Worm (Caenorhabditis elegans) whole organism, late embryonic: ENCODE data around the gene ncs-6.

Experiments used
- C08G9.2 ChIP-seq: sonication (generic microtip); optimal IDR thresholded peaks from 2 replicates; lab custom pipeline; 2016; ENCODE audit warnings: mild to moderate bottlenecking, missing genetic modification characterization, moderate library complexity, missing compliant biosample characterization
- K02D7.2 ChIP-seq: sonication (generic microtip); optimal IDR thresholded peaks from 2 replicates; lab custom pipeline; 2017; ENCODE audit warnings: mild to moderate bottlenecking, missing genetic modification characterization, missing compliant biosample characterization
- K09A11.1 ChIP-seq: sonication (generic microtip); optimal IDR thresholded peaks from 2 replicates; lab custom pipeline; 2017; ENCODE audit warnings: antibody characterized with exemption, mild to moderate bottlenecking, missing genetic modification characterization, missing compliant biosample characterization; ENCODE audit not compliant: insufficient read depth
- ama-1 ChIP-seq: fragments of 150-350 bp; optimal IDR thresholded peaks from 2 replicates; lab custom pipeline; 2014
- ceh-14 ChIP-seq: sonication (generic microtip); optimal IDR thresholded peaks from 2 replicates; lab custom pipeline; 2016; ENCODE audit warnings: missing genotype, missing genetic modification characterization, missing compliant biosample characterization
- ceh-18 ChIP-seq: sonication (generic microtip); optimal IDR thresholded peaks from 2 replicates; lab custom pipeline; 2016; ENCODE audit warnings: missing genetic modification characterization, missing compliant biosample characterization
- ceh-24 ChIP-seq: sonication (generic microtip); optimal IDR thresholded peaks from 2 replicates; lab custom pipeline; 2016; ENCODE audit warnings: mild to moderate bottlenecking, missing genetic modification characterization, missing compliant biosample characterization
- ceh-30 ChIP-seq: fragments of 150-350 bp; optimal IDR thresholded peaks from 2 replicates; lab custom pipeline; 2014; ENCODE audit warnings: missing biosample characterization, missing genetic modification characterization
- ceh-31 ChIP-seq: sonication (generic microtip); optimal IDR thresholded peaks from 2 replicates; lab custom pipeline; 2016; ENCODE audit warnings: missing genetic modification characterization, missing compliant biosample characterization
- ceh-34 ChIP-seq: sonication (generic microtip); optimal IDR thresholded peaks from 2 replicates; lab custom pipeline; 2016; ENCODE audit warnings: mild to moderate bottlenecking, missing genetic modification characterization, missing compliant biosample characterization
- ceh-48 ChIP-seq: sonication (generic microtip); optimal IDR thresholded peaks from 2 replicates; lab custom pipeline; 2016; ENCODE audit warnings: missing genetic modification characterization, inconsistent platforms, missing compliant biosample characterization
- ceh-9 ChIP-seq: sonication (generic microtip); optimal IDR thresholded peaks from 2 replicates; lab custom pipeline; 2016; ENCODE audit warnings: mild to moderate bottlenecking, missing genetic modification characterization, inconsistent platforms, missing compliant biosample characterization
- dmd-4 ChIP-seq: sonication (generic microtip); optimal IDR thresholded peaks from 2 replicates; lab custom pipeline; 2016; ENCODE audit warnings: borderline replicate concordance, missing genetic modification characterization, missing compliant biosample characterization
- dve-1 ChIP-seq: sonication (generic microtip); optimal IDR thresholded peaks from 2 replicates; lab custom pipeline; 2017; ENCODE audit warnings: antibody characterized with exemption, mild to moderate bottlenecking, missing genetic modification characterization, missing compliant biosample characterization
- elt-2 ChIP-seq: sonication (generic microtip); optimal IDR thresholded peaks from 2 replicates; lab custom pipeline; 2016; ENCODE audit warnings: missing genetic modification reagents, missing genetic modification characterization, missing compliant biosample characterization
- elt-4 ChIP-seq: sonication (generic microtip); optimal IDR thresholded peaks from 2 replicates; lab custom pipeline; 2016; ENCODE audit warnings: missing genetic modification characterization, missing compliant biosample characterization
- ets-4 ChIP-seq: sonication (generic microtip); optimal IDR thresholded peaks from 2 replicates; lab custom pipeline; 2016; ENCODE audit warnings: missing genetic modification characterization, missing compliant biosample characterization
- eyg-1 ChIP-seq: sonication (generic microtip); optimal IDR thresholded peaks from 2 replicates; lab custom pipeline; 2016; ENCODE audit warnings: missing genotype, missing genetic modification characterization, missing compliant biosample characterization
- fax-1 ChIP-seq: sonication (generic microtip); optimal IDR thresholded peaks from 2 replicates; lab custom pipeline; 2016; ENCODE audit warnings: missing genotype, missing genetic modification characterization, missing compliant biosample characterization
- fkh-6 ChIP-seq: sonication (generic microtip); optimal IDR thresholded peaks from 2 replicates; lab custom pipeline; 2016; ENCODE audit warnings: missing genetic modification characterization, missing compliant biosample characterization
- gmeb-2 ChIP-seq: sonication (generic microtip); optimal IDR thresholded peaks from 2 replicates; lab custom pipeline; 2016; ENCODE audit warnings: missing genetic modification characterization, inconsistent platforms, missing compliant biosample characterization
- hlh-13 ChIP-seq: fragments of 200-800 bp; sonication (Bioruptor generic); optimal IDR thresholded peaks from 2 replicates; lab custom pipeline; 2018; ENCODE audit warnings: mild to moderate bottlenecking, missing genetic modification characterization, missing compliant biosample characterization
- hlh-15 ChIP-seq: sonication (generic microtip); optimal IDR thresholded peaks from 2 replicates; lab custom pipeline; 2016; ENCODE audit warnings: missing genetic modification characterization, missing compliant biosample characterization
- hlh-6 ChIP-seq: sonication (generic microtip); optimal IDR thresholded peaks from 2 replicates; lab custom pipeline; 2016; ENCODE audit warnings: missing genotype, missing genetic modification characterization, missing compliant biosample characterization
- lim-6 ChIP-seq: sonication (generic microtip); optimal IDR thresholded peaks from 2 replicates; lab custom pipeline; 2016; ENCODE audit warnings: missing genetic modification characterization, missing compliant biosample characterization
- mec-3 ChIP-seq: sonication (generic microtip); optimal IDR thresholded peaks from 2 replicates; lab custom pipeline; 2016; ENCODE audit warnings: borderline replicate concordance, missing genetic modification characterization, missing compliant biosample characterization
- nfya-1 ChIP-seq: sonication (generic microtip); optimal IDR thresholded peaks from 2 replicates; lab custom pipeline; 2017; ENCODE audit warnings: missing genetic modification characterization, mild to moderate bottlenecking, missing compliant biosample characterization, antibody characterized with exemption, moderate library complexity
- nhr-11 ChIP-seq: fragments of 150-350 bp; optimal IDR thresholded peaks from 2 replicates; lab custom pipeline; 2014; ENCODE audit warnings: missing biosample characterization, missing genetic modification characterization
- npax-4 ChIP-seq: sonication (generic microtip); optimal IDR thresholded peaks from 2 replicates; lab custom pipeline; 2016; ENCODE audit warnings: missing genetic modification characterization, missing compliant biosample characterization
- odd-2 ChIP-seq: sonication (generic microtip); optimal IDR thresholded peaks from 2 replicates; lab custom pipeline; 2017; ENCODE audit warnings: antibody characterized with exemption, mild to moderate bottlenecking, missing genetic modification characterization, missing compliant biosample characterization
- pag-3 ChIP-seq: sonication (generic microtip); optimal IDR thresholded peaks from 2 replicates; lab custom pipeline; 2016; ENCODE audit warnings: missing compliant biosample characterization, missing genetic modification characterization, borderline replicate concordance
- pha-2 ChIP-seq: sonication (generic microtip); optimal IDR thresholded peaks from 2 replicates; lab custom pipeline; 2017; ENCODE audit warnings: mild to moderate bottlenecking, missing genetic modification characterization, missing compliant biosample characterization
- pqm-1 ChIP-seq: sonication (generic microtip); optimal IDR thresholded peaks from 2 replicates; lab custom pipeline; 2016; ENCODE audit warnings: missing genetic modification characterization, missing compliant biosample characterization
- pros-1 ChIP-seq: fragments of 150-350 bp; optimal IDR thresholded peaks from 2 replicates; lab custom pipeline; 2014; ENCODE audit warnings: missing biosample characterization, missing genetic modification reagents, missing genetic modification characterization
- ref-2 ChIP-seq: sonication (generic microtip); optimal IDR thresholded peaks from 2 replicates; lab custom pipeline; 2016; ENCODE audit warnings: missing genetic modification characterization, missing compliant biosample characterization
- rnt-1 ChIP-seq: sonication (generic microtip); optimal IDR thresholded peaks from 2 replicates; lab custom pipeline; 2016; ENCODE audit warnings: missing genetic modification characterization, missing compliant biosample characterization
- sdc-2 ChIP-seq: sonication (generic microtip); optimal IDR thresholded peaks from 2 replicates; lab custom pipeline; 2016; ENCODE audit warnings: missing genotype, missing genetic modification characterization, missing compliant biosample characterization
- sox-4 ChIP-seq: sonication (generic microtip); optimal IDR thresholded peaks from 2 replicates; lab custom pipeline; 2017; ENCODE audit warnings: mild to moderate bottlenecking, missing genetic modification characterization, inconsistent platforms, missing compliant biosample characterization
- syd-9 ChIP-seq: sonication (generic microtip); optimal IDR thresholded peaks from 2 replicates; lab custom pipeline; 2016; ENCODE audit warnings: mild to moderate bottlenecking, missing genetic modification characterization, moderate library complexity, missing compliant biosample characterization
- tbx-2 ChIP-seq: sonication (generic microtip); optimal IDR thresholded peaks from 2 replicates; lab custom pipeline; 2016; ENCODE audit warnings: missing genetic modification characterization, missing compliant biosample characterization
- unc-42 ChIP-seq: sonication (generic microtip); optimal IDR thresholded peaks from 2 replicates; lab custom pipeline; 2016; ENCODE audit warnings: missing genotype, missing genetic modification characterization, missing compliant biosample characterization
- unc-55 ChIP-seq: sonication (generic microtip); optimal IDR thresholded peaks from 2 replicates; lab custom pipeline; 2017; ENCODE audit warnings: missing biosample characterization, missing genetic modification reagents, missing genetic modification characterization
- unc-86 ChIP-seq: sonication (generic microtip); optimal IDR thresholded peaks from 2 replicates; lab custom pipeline; 2016; ENCODE audit warnings: missing genetic modification characterization, missing compliant biosample characterization
- zip-5 ChIP-seq: sonication (generic microtip); optimal IDR thresholded peaks from 2 replicates; lab custom pipeline; 2016; ENCODE audit warnings: missing genetic modification characterization, missing compliant biosample characterization

Gene ncs-6

DNA sequence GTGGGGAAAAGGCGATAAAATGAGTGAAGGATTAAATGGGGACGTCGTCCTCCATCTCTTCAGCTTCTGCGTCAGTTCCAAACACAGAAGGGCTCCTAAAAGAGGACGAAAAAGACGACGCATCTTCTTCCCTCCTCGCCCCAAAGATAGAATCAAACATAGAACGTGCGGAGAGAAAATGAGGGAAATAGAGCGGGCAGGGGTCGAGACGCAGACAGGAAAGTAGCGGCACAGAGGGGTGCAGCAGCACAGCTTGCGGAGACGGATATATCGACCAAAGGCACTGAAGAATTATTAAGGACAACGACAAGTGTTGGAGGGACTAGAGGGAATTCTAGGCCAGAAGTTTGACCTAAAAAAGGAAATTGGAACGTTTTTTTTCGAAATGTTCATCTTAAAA is 19.0 kb upstream of the ncs-6 start:
- TF ChIP-seq eyg-1: no peak
- peak; percentile 37 for TF ChIP-seq ceh-18 (tag; lab: Kevin White, UChicago)
- TF ChIP-seq K09A11.1 (tag; lab: Kevin White, UChicago): no peak
- TF ChIP-seq nfya-1 (tag; lab: Kevin White, UChicago): peak; percentile 37
- TF ChIP-seq ref-2 (tag; lab: Kevin White, UChicago): no peak
- TF ChIP-seq odd-2: no peak
- no peak for TF ChIP-seq hlh-6 (tag; lab: Kevin White, UChicago)
- peak; percentile 48 for TF ChIP-seq tbx-2 (tag; lab: Kevin White, UChicago)
- no peak for TF ChIP-seq hlh-15
- TF ChIP-seq pros-1 (tag; lab: Kevin White, UChicago): no peak
- peak; percentile 52 for TF ChIP-seq mec-3 (tag; lab: Kevin White, UChicago)
- TF ChIP-seq unc-42 (tag; lab: Kevin White, UChicago): peak; percentile 81
- no peak for TF ChIP-seq sdc-2 (tag; lab: Kevin White, UChicago)
- TF ChIP-seq ceh-14 (tag; lab: Kevin White, UChicago): no peak
- TF ChIP-seq fkh-6 (tag; lab: Kevin White, UChicago): no peak
- no peak for TF ChIP-seq pqm-1
- TF ChIP-seq ceh-34 (tag; lab: Kevin White, UChicago): peak; percentile 53
- no peak for TF ChIP-seq sox-4 (tag; lab: Kevin White, UChicago)
- TF ChIP-seq K02D7.2: no peak
- no peak for TF ChIP-seq pha-2 (tag; lab: Kevin White, UChicago)
- TF ChIP-seq pag-3 (tag; lab: Kevin White, UChicago): no peak
- TF ChIP-seq npax-4 (tag; lab: Kevin White, UChicago): no peak
- no peak for TF ChIP-seq ets-4
- no peak for TF ChIP-seq nhr-11
- no peak for TF ChIP-seq dmd-4 (tag; lab: Kevin White, UChicago)
- no peak for TF ChIP-seq ceh-30 (tag; lab: Kevin White, UChicago)
- TF ChIP-seq hlh-13 (GFP tag; lab: Kevin White, UChicago): no peak
- peak; percentile 51 for TF ChIP-seq C08G9.2 (tag; lab: Kevin White, UChicago)
- no peak for TF ChIP-seq unc-55 (GFP tag; lab: Kevin White, UChicago)
- TF ChIP-seq ama-1 (lab: Kevin White, UChicago): no peak
- no peak for TF ChIP-seq dve-1 (tag; lab: Kevin White, UChicago)
- TF ChIP-seq ceh-31 (tag; lab: Kevin White, UChicago): peak; percentile 82
- no peak for TF ChIP-seq elt-2 (tag; lab: Kevin White, UChicago)
- TF ChIP-seq zip-5 (tag; lab: Kevin White, UChicago): no peak
- TF ChIP-seq fax-1: no peak
- peak; percentile 39 for TF ChIP-seq ceh-48 (tag; lab: Kevin White, UChicago)
- TF ChIP-seq elt-4 (tag; lab: Kevin White, UChicago): no peak
- peak; percentile 47 for TF ChIP-seq syd-9 (tag; lab: Kevin White, UChicago)
- no peak for TF ChIP-seq ceh-24 (tag; lab: Kevin White, UChicago)
- no peak for TF ChIP-seq lim-6
- TF ChIP-seq gmeb-2 (tag; lab: Kevin White, UChicago): no peak
- TF ChIP-seq unc-86 (tag; lab: Kevin White, UChicago): no peak
- TF ChIP-seq rnt-1 (tag; lab: Kevin White, UChicago): peak; percentile 20
- TF ChIP-seq ceh-9 (tag; lab: Kevin White, UChicago): no peak
